Fruit fly (Drosophila melanogaster) whole organism, wandering third instar larva: ENCODE data around the gene Cyp4d8.

Source experiments
- Abd-B ChIP-seq: fragments of >200 bp; optimal IDR thresholded peaks from 2 replicates; lab custom pipeline; 2017; ENCODE audit warnings: missing biosample characterization, missing genetic modification characterization
- CG32264 ChIP-seq: fragments of 200-800 bp; sonication (Bioruptor generic); optimal IDR thresholded peaks from 2 replicates; lab custom pipeline; 2016; ENCODE audit warnings: missing biosample characterization, missing genetic modification characterization
- CG9705 ChIP-seq: fragments of 200-800 bp; sonication (Bioruptor generic); optimal IDR thresholded peaks from 2 replicates; lab custom pipeline; 2018; ENCODE audit warnings: missing biosample characterization, mild to moderate bottlenecking, missing genetic modification characterization
- CrebA ChIP-seq: fragments of 200-800 bp; sonication (Bioruptor generic); optimal IDR thresholded peaks from 2 replicates; lab custom pipeline; 2016; ENCODE audit warnings: missing biosample characterization, mild to moderate bottlenecking, missing genetic modification characterization, borderline replicate concordance
- Dfd ChIP-seq: fragments of >200 bp; optimal IDR thresholded peaks from 2 replicates; lab custom pipeline; 2017; ENCODE audit warnings: missing biosample characterization, missing genetic modification characterization
- Dif ChIP-seq: fragments of 200-275, 200-300 bp; sonication (Bioruptor generic); optimal IDR thresholded peaks from 2 replicates; lab custom pipeline; 2018; ENCODE audit warnings: missing biosample characterization, missing genetic modification characterization; ENCODE audit not compliant: partially characterized antibody
- Hnf4 ChIP-seq: fragments of 200-800 bp; sonication (Bioruptor generic); optimal IDR thresholded peaks from 2 replicates; lab custom pipeline; 2016; ENCODE audit warnings: missing biosample characterization, mild to moderate bottlenecking, missing genetic modification characterization
- Hr78 ChIP-seq: fragments of >200 bp; optimal IDR thresholded peaks from 2 replicates; lab custom pipeline; 2017; ENCODE audit warnings: missing biosample characterization, missing genetic modification characterization
- Hr83 ChIP-seq: fragments of 200-300 bp; sonication (Bioruptor generic); optimal IDR thresholded peaks from 2 replicates; lab custom pipeline; 2016; ENCODE audit warnings: missing biosample characterization, mild to moderate bottlenecking, missing genetic modification characterization, moderate library complexity; ENCODE audit not compliant: poor library complexity, severe bottlenecking
- Jra ChIP-seq: sonication (Bioruptor generic); optimal IDR thresholded peaks from 2 replicates; lab custom pipeline; 2016; ENCODE audit warnings: missing biosample characterization, missing genetic modification characterization
- Mio ChIP-seq: sonication (Bioruptor generic); optimal IDR thresholded peaks from 2 replicates; lab custom pipeline; 2016; ENCODE audit warnings: missing biosample characterization, missing genetic modification characterization
- N ChIP-seq: fragments of >200 bp; optimal IDR thresholded peaks from 2 replicates; lab custom pipeline; 2018; ENCODE audit warnings: missing biosample characterization, missing external identifiers, missing genetic modification characterization
- OdsH ChIP-seq: fragments of 200-800 bp; sonication (Bioruptor generic); optimal IDR thresholded peaks from 2 replicates; lab custom pipeline; 2016; ENCODE audit warnings: missing biosample characterization, mild to moderate bottlenecking, missing genetic modification characterization
- Rel ChIP-seq, 2 experiments: fragments of 200-800 bp; sonication (Bioruptor generic) in 1 of 2; optimal IDR thresholded peaks; 2 replicates in 1 of 2; 3 replicates in 1 of 2; lab custom pipeline; 2016 to 2019; ENCODE audit warnings: mild to moderate bottlenecking in 2 of 2, missing biosample characterization in 2 of 2, missing genetic modification characterization in 2 of 2, moderate library complexity in 1 of 2
- Vsx2 ChIP-seq: fragments of 200-300, 225-300 bp; sonication (Bioruptor generic); optimal IDR thresholded peaks from 2 replicates; lab custom pipeline; 2018; ENCODE audit warnings: missing biosample characterization, missing genetic modification characterization; ENCODE audit not compliant: partially characterized antibody
- br ChIP-seq: fragments of 200-800 bp; sonication (Bioruptor generic); optimal IDR thresholded peaks from 2 replicates; lab custom pipeline; 2016; ENCODE audit warnings: missing biosample characterization, missing genetic modification characterization
- dmrt93B ChIP-seq: fragments of 200-800 bp; sonication (Bioruptor generic); optimal IDR thresholded peaks from 2 replicates; lab custom pipeline; 2018; ENCODE audit warnings: missing biosample characterization, mild to moderate bottlenecking, missing genetic modification characterization
- ey ChIP-seq: fragments of 200-800 bp; sonication (Bioruptor generic); optimal IDR thresholded peaks from 2 replicates; lab custom pipeline; 2016; ENCODE audit warnings: missing biosample characterization, missing genetic modification characterization
- foxo ChIP-seq, 2 experiments: fragments of 200-800 bp; sonication (Bioruptor generic); optimal IDR thresholded peaks; 2 replicates in 1 of 2; 3 replicates in 1 of 2; lab custom pipeline; 2016 to 2017; ENCODE audit warnings: missing biosample characterization in 2 of 2, missing genetic modification characterization in 2 of 2
- fru ChIP-seq: fragments of 200-800 bp; sonication (Bioruptor generic); optimal IDR thresholded peaks from 3 replicates; lab custom pipeline; 2016; ENCODE audit warnings: missing biosample characterization, mild to moderate bottlenecking, missing genetic modification characterization
- h ChIP-seq: fragments of 200-800 bp; sonication (Bioruptor generic); optimal IDR thresholded peaks from 3 replicates; lab custom pipeline; 2016; ENCODE audit warnings: missing biosample characterization, mild to moderate bottlenecking, missing genetic modification characterization
- lola ChIP-seq: fragments of >200 bp; optimal IDR thresholded peaks from 2 replicates; lab custom pipeline; 2017; ENCODE audit warnings: missing biosample characterization, missing genetic modification characterization
- psq ChIP-seq: fragments of 200-800 bp; sonication (Bioruptor generic); optimal IDR thresholded peaks from 3 replicates; lab custom pipeline; 2017; ENCODE audit warnings: missing biosample characterization, mild to moderate bottlenecking, missing genetic modification characterization, moderate library complexity
- rgr ChIP-seq: fragments of 200-800 bp; sonication (Bioruptor generic); optimal IDR thresholded peaks from 3 replicates; lab custom pipeline; 2016; ENCODE audit warnings: missing biosample characterization, mild to moderate bottlenecking, missing genetic modification characterization
- sage ChIP-seq: fragments of 200-800 bp; sonication (Bioruptor generic); optimal IDR thresholded peaks from 2 replicates; lab custom pipeline; 2016; ENCODE audit warnings: missing biosample characterization, mild to moderate bottlenecking, missing genetic modification characterization
- sv ChIP-seq: fragments of 200-800 bp; sonication (Bioruptor generic); optimal IDR thresholded peaks from 3 replicates; lab custom pipeline; 2016; ENCODE audit warnings: missing biosample characterization, missing genetic modification characterization
- tai ChIP-seq: sonication (Bioruptor generic); optimal IDR thresholded peaks from 2 replicates; lab custom pipeline; 2016; ENCODE audit warnings: missing biosample characterization, missing genetic modification characterization
- usp ChIP-seq: fragments of >200 bp; optimal IDR thresholded peaks from 2 replicates; lab custom pipeline; 2017; ENCODE audit warnings: missing biosample characterization, missing genetic modification characterization
- woc ChIP-seq: sonication (Bioruptor generic); optimal IDR thresholded peaks from 2 replicates; lab custom pipeline; 2016; ENCODE audit warnings: missing biosample characterization, mild to moderate bottlenecking, missing genetic modification characterization

The Cyp4d8 gene

dm6 chr3L:7496097-7496496 is at the start of gene Cyp4d8:
TSS of gene Cyp4d8 (minus strand) at chr3L:7496197.
- TF ChIP-seq Vsx2 (GFP tag; lab: Kevin White, UChicago) (no peak), sage (GFP tag; lab: Kevin White, UChicago) (no peak), dmrt93B (no peak), br (no peak), foxo (GFP tag; optimal IDR thresholded peaks at IDR 0.05; lab: Kevin White, UChicago) (no peak), Mio (GFP tag; lab: Kevin White, UChicago) (no peak), lola (GFP tag; lab: Kevin White, UChicago) (no peak), ey (GFP tag; lab: Kevin White, UChicago) (no peak), h (no peak), usp (GFP tag; lab: Kevin White, UChicago) (no peak), CrebA (GFP tag; lab: Kevin White, UChicago) (no peak), CG9705 (GFP tag; lab: Kevin White, UChicago) (no peak), OdsH (GFP tag; lab: Kevin White, UChicago) (no peak)

dm6 chr3L:7545562-7545961 is 49.6 kb upstream of the Cyp4d8 start:
- TF ChIP-seq Rel (GFP tag; optimal IDR thresholded peaks at IDR 0.05; lab: Kevin White, UChicago), result no peak
- TF ChIP-seq Rel (tag; optimal IDR thresholded peaks at IDR 0.05; lab: Kevin White, UChicago), result no peak
- TF ChIP-seq Hr83 (GFP tag; lab: Kevin White, UChicago), result no peak
- no peak for TF ChIP-seq tai (GFP tag; lab: Kevin White, UChicago)
- no peak for TF ChIP-seq sv (GFP tag; lab: Kevin White, UChicago)
- no peak for TF ChIP-seq Dfd (GFP tag; lab: Kevin White, UChicago)
- no peak for TF ChIP-seq Jra (GFP tag; lab: Kevin White, UChicago)
- TF ChIP-seq rgr, result no peak

dm6 chr3L:7544639-7545183 is 48.7 kb upstream of the Cyp4d8 start:
- TF ChIP-seq sage (GFP tag; lab: Kevin White, UChicago) (no peak), fru (GFP tag; lab: Kevin White, UChicago) (no peak), Vsx2 (GFP tag; lab: Kevin White, UChicago) (no peak), tai (GFP tag; lab: Kevin White, UChicago) (no peak), foxo (GFP tag; optimal IDR thresholded peaks at IDR 0.05; lab: Kevin White, UChicago) (no peak)
- TF ChIP-seq, all 38 proteins: peak for 0

DNA sequence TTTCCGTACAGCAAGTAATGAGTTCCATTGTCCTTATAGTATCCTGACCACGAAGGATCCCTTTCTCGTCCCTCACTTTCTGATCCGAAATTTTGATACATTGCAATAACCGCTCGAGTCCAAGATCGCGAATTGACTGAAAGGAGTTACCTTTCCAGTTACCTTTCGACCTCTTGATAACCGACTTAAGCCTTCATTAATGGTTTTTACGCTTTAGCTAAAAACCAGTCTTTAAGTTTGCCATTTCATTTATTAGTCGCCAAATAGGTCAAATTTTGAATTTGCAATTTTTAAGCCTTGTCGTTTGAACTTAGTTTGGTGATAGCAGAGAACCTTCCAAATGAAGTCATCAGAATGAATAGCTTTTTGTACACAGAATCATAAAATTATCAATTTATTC is 46.4 kb upstream of the Cyp4d8 start, which contains the start of gene CG32376:
Gene CG32376 (minus strand): TSS at position 101 of the 400 bp plus-strand sequence.
- TF ChIP-seq foxo (GFP tag; optimal IDR thresholded peaks at IDR 0.05; lab: Kevin White, UChicago) (no peak), psq (GFP tag; lab: Kevin White, UChicago) (no peak), woc (GFP tag; lab: Kevin White, UChicago) (no peak), CG32264 (no peak), Vsx2 (GFP tag; lab: Kevin White, UChicago) (no peak), Abd-B (GFP tag; lab: Kevin White, UChicago) (no peak), N (GFP tag; lab: Kevin White, UChicago) (no peak), Hr78 (GFP tag; lab: Kevin White, UChicago) (no peak), usp (GFP tag; lab: Kevin White, UChicago) (no peak), Hnf4 (no peak)

dm6 chr3L:7541068-7541467 is 45.1 kb upstream of the Cyp4d8 start, which contains the start of gene CG32374:
TSS of gene CG32374 (minus strand) at chr3L:7541168.
- TF ChIP-seq Dif (no peak), Vsx2 (GFP tag; lab: Kevin White, UChicago) (no peak), OdsH (GFP tag; lab: Kevin White, UChicago) (no peak), sv (GFP tag; lab: Kevin White, UChicago) (no peak), foxo (GFP tag; optimal IDR thresholded peaks at IDR 0.05; lab: Kevin White, UChicago) (no peak), Hnf4 (no peak), CrebA (GFP tag; lab: Kevin White, UChicago) (no peak)
- TF ChIP-seq, all 38 proteins: peak for 0
